Fruit fly (Drosophila melanogaster): Measurements from ENCODE around the gene CenG1A.

CenG1A gene

DNA sequence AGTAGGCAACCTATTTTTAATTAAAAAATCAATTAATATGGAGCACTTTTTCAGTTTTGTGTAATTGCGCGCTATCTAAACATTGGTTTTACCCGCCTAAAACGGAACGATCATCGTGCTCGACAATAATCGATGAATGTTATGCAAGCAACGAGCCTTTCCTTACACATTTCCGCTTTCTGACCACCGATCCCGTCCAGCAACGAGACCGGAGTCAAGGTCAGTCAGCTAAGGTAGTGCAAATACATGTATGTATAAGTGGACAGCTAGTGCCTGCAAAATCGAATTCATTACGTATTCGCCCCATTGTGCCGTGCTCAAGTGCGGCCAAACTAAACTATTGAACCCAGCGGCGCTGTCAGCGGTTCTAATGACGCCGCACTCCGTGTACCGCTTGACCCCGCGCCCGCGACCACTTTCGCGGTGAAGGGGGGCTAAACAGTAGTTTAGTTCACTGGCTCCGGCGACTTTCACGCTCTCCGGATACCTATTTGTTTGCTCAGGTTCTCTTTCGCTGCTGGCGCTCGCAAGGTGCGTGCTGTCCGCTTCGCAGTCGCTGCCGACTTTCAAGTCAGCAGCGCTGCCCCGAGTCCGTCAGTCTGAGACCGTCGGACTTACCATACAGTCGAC is 32.2 kb upstream of the CenG1A start, which contains the start of gene CAH1 (continued):
- TF ChIP-seq CG11723 (GFP tag; optimal IDR thresholded peaks at IDR 0.05) (no peak), Bgb (GFP tag; IDR thresholded peaks at IDR 0.05; ENCODE audit: partially characterized antibody) (no peak), CG7987 (GFP tag; optimal IDR thresholded peaks at IDR 0.05) (no peak), her (GFP tag; optimal IDR thresholded peaks at IDR 0.05) (no peak), zen (tag; optimal IDR thresholded peaks at IDR 0.05) (no peak), zen2 (GFP tag; IDR thresholded peaks at IDR 0.05; ENCODE audit: partially characterized antibody) (no peak), danr (GFP tag; IDR thresholded peaks at IDR 0.05) (no peak), Mrtf (GFP tag; IDR thresholded peaks at IDR 0.05) (no peak), en (GFP tag; optimal IDR thresholded peaks at IDR 0.05) (no peak), Sry-δ (GFP tag; optimal IDR thresholded peaks at IDR 0.05) (no peak), nerfin-1 (tag; optimal IDR thresholded peaks at IDR 0.05) (no peak), Ets65A (GFP tag) (peak; percentile 22), klu (GFP tag; IDR thresholded peaks at IDR 0.05) (0 out of 2 replicates have a peak, but pooled peaks have one; percentile 16), Lpt (GFP tag; optimal IDR thresholded peaks at IDR 0.05) (no peak), chm (GFP tag; IDR thresholded peaks at IDR 0.05) (no peak), CG8359 (GFP tag; optimal IDR thresholded peaks at IDR 0.05; ENCODE audit: borderline replicate concordance) (no peak), ttk (GFP tag; IDR thresholded peaks at IDR 0.05) (no peak), HLH3B (GFP tag; IDR thresholded peaks at IDR 0.05) (no peak), Trl (optimal IDR thresholded peaks at IDR 0.05) (peak in 1 of 2 experiments; percentile 37), Trl (GFP tag; optimal IDR thresholded peaks at IDR 0.05) (no peak), fd96Cb (tag; optimal IDR thresholded peaks at IDR 0.05) (no peak), CG4854 (GFP tag; optimal IDR thresholded peaks at IDR 0.05) (no peak), CG10209 (GFP tag; optimal IDR thresholded peaks at IDR 0.05) (no peak), BtbVII (GFP tag; optimal IDR thresholded peaks at IDR 0.05) (no peak), vvl (GFP tag; IDR thresholded peaks at IDR 0.05) (peak; percentile 57; the same call in 1 of the 2 replicates), vfl (GFP tag; optimal IDR thresholded peaks at IDR 0.05) (no peak), CG9609 (GFP tag; optimal IDR thresholded peaks at IDR 0.05) (no peak), pum (GFP tag; optimal IDR thresholded peaks at IDR 0.05) (no peak), sens (GFP tag) (peak; percentile 47), CG8765 (GFP tag; IDR thresholded peaks at IDR 0.05) (no peak), CG14710 (tag; optimal IDR thresholded peaks at IDR 0.05) (no peak), D19B (GFP tag; optimal IDR thresholded peaks at IDR 0.05) (no peak), ap (GFP tag; IDR thresholded peaks at IDR 0.05) (no peak), hb (GFP tag; IDR thresholded peaks at IDR 0.05; ENCODE audit: partially characterized antibody) (no peak), pan (optimal IDR thresholded peaks at IDR 0.05) (no peak), pan (GFP tag; optimal IDR thresholded peaks at IDR 0.05 in 1 of 2, IDR thresholded peaks at IDR 0.05 in 1 of 2) (peak in 1 of 2 experiments; percentile 40), CG2889 (GFP tag; IDR thresholded peaks at IDR 0.05) (no peak), Kr (GFP tag; optimal IDR thresholded peaks at IDR 0.05) (no peak), amos (GFP tag; IDR thresholded peaks at IDR 0.05; ENCODE audit: partially characterized antibody) (peak; percentile 19; the same call in 1 of the 2 replicates), fd64A (GFP tag; optimal IDR thresholded peaks at IDR 0.05) (no peak), CG9817 (tag; optimal IDR thresholded peaks at IDR 0.05) (no peak), CG31224 (GFP tag; IDR thresholded peaks at IDR 0.05) (no peak), CG6791 (GFP tag; IDR thresholded peaks at IDR 0.05; ENCODE audit: partially characterized antibody) (no peak), CG2199 (GFP tag; IDR thresholded peaks at IDR 0.05) (no peak), CG15269 (tag; optimal IDR thresholded peaks at IDR 0.05) (no peak), pzg (GFP tag; optimal IDR thresholded peaks at IDR 0.05) (no peak), CG9932 (GFP tag; IDR thresholded peaks at IDR 0.05) (0 out of 2 replicates have a peak, but pooled peaks have one; percentile 43), Xrp1 (GFP tag; IDR thresholded peaks at IDR 0.05) (no peak), insv (GFP tag; optimal IDR thresholded peaks at IDR 0.05) (no peak), gt (GFP tag; IDR thresholded peaks at IDR 0.05) (no peak), CG12391 (tag; optimal IDR thresholded peaks at IDR 0.05) (no peak)

All from whole organism, embryonic.